Fruit fly (Drosophila melanogaster) whole organism, adult: Measurements from ENCODE around the gene CG31689.

Source experiments
- CG11617 ChIP-seq: fragments of 200-800 bp; sonication (Bioruptor generic); optimal IDR thresholded peaks from 2 replicates; lab custom pipeline; 2017; ENCODE audit warnings: mild to moderate bottlenecking, missing biosample characterization, missing genetic modification reagents, missing genetic modification characterization
- CG12768 ChIP-seq: fragments of 200-800 bp; sonication (Bioruptor generic); optimal IDR thresholded peaks from 2 replicates; lab custom pipeline; 2017; ENCODE audit warnings: missing biosample characterization, missing genetic modification characterization, mild to moderate bottlenecking, moderate library complexity, missing genetic modification reagents
- CG14711 ChIP-seq: fragments of 200-800 bp; sonication (Bioruptor generic); optimal IDR thresholded peaks from 2 replicates; lab custom pipeline; 2018; ENCODE audit warnings: missing biosample characterization, mild to moderate bottlenecking, missing genetic modification characterization, moderate library complexity
- CG1620 ChIP-seq: fragments of 200-800 bp; sonication (Bioruptor generic); optimal IDR thresholded peaks from 2 replicates; lab custom pipeline; 2016; ENCODE audit warnings: missing biosample characterization, missing genetic modification characterization
- CG33017 ChIP-seq: fragments of 200-800 bp; sonication (Bioruptor generic); optimal IDR thresholded peaks from 2 replicates; lab custom pipeline; 2018; ENCODE audit warnings: missing biosample characterization, mild to moderate bottlenecking, missing genetic modification characterization, moderate library complexity
- CG5204 ChIP-seq: fragments of 200-800 bp; sonication (Bioruptor generic); optimal IDR thresholded peaks from 2 replicates; lab custom pipeline; 2016; ENCODE audit warnings: missing biosample characterization, missing genetic modification characterization
- CG7045 ChIP-seq: fragments of 200-800 bp; sonication (Bioruptor generic); optimal IDR thresholded peaks from 2 replicates; lab custom pipeline; 2017; ENCODE audit warnings: missing biosample characterization, mild to moderate bottlenecking, missing genetic modification characterization
- CG7101 ChIP-seq: fragments of 200-800 bp; sonication (Bioruptor generic); optimal IDR thresholded peaks from 2 replicates; lab custom pipeline; 2018; ENCODE audit warnings: missing biosample characterization, mild to moderate bottlenecking, missing genetic modification characterization, moderate library complexity
- Clk ChIP-seq: fragments of 200-800 bp; sonication (Bioruptor generic); optimal IDR thresholded peaks from 2 replicates; lab custom pipeline; 2017; ENCODE audit warnings: missing biosample characterization, missing genetic modification characterization
- Crg-1 ChIP-seq: fragments of 200-800 bp; sonication (Bioruptor generic); optimal IDR thresholded peaks from 2 replicates; lab custom pipeline; 2016; ENCODE audit warnings: missing biosample characterization, missing genetic modification characterization
- Hr96 ChIP-seq: fragments of 200-800 bp; sonication (Bioruptor generic); optimal IDR thresholded peaks from 2 replicates; lab custom pipeline; 2016; ENCODE audit warnings: missing biosample characterization, missing genetic modification characterization
- Mnt ChIP-seq: fragments of 200-800 bp; sonication (Bioruptor generic); optimal IDR thresholded peaks from 2 replicates; lab custom pipeline; 2016; ENCODE audit warnings: missing biosample characterization, mild to moderate bottlenecking, missing genetic modification characterization
- bab1 ChIP-seq: fragments of 200-800 bp; sonication (Bioruptor generic); optimal IDR thresholded peaks from 3 replicates; lab custom pipeline; 2019; ENCODE audit warnings: missing biosample characterization, mild to moderate bottlenecking, missing genetic modification characterization, moderate library complexity
- cic ChIP-seq: fragments of 200-800 bp; sonication (Bioruptor generic); optimal IDR thresholded peaks from 2 replicates; lab custom pipeline; 2017; ENCODE audit warnings: missing biosample characterization, mild to moderate bottlenecking, missing genetic modification characterization, moderate library complexity
- cnc ChIP-seq, 2 experiments: fragments of >200 bp; optimal IDR thresholded peaks; 2 replicates each; lab custom pipeline; 2017
- kay ChIP-seq: fragments of 200-800 bp; sonication (Bioruptor generic); peaks from one replicate; lab custom pipeline; 2016; ENCODE audit warnings: missing biosample characterization, missing genetic modification characterization, borderline replicate concordance
- ovo ChIP-seq: fragments of 200-800 bp; sonication (Bioruptor generic); optimal IDR thresholded peaks from 2 replicates; lab custom pipeline; 2016; ENCODE audit warnings: missing biosample characterization, missing genetic modification characterization
- pad ChIP-seq: fragments of 200-800 bp; sonication (Bioruptor generic); optimal IDR thresholded peaks from 3 replicates; lab custom pipeline; 2017; ENCODE audit warnings: missing biosample characterization, missing genetic modification characterization, mild to moderate bottlenecking, moderate library complexity, missing genetic modification reagents
- tj ChIP-seq: fragments of 200-800 bp; sonication (Bioruptor generic); optimal IDR thresholded peaks from 3 replicates; lab custom pipeline; 2017; ENCODE audit warnings: missing biosample characterization, mild to moderate bottlenecking, missing genetic modification characterization, moderate library complexity
- toe ChIP-seq: fragments of 200-800 bp; sonication (Bioruptor generic); optimal IDR thresholded peaks from 2 replicates; lab custom pipeline; 2016; ENCODE audit warnings: missing biosample characterization, missing genetic modification characterization

CG31689 gene

DNA sequence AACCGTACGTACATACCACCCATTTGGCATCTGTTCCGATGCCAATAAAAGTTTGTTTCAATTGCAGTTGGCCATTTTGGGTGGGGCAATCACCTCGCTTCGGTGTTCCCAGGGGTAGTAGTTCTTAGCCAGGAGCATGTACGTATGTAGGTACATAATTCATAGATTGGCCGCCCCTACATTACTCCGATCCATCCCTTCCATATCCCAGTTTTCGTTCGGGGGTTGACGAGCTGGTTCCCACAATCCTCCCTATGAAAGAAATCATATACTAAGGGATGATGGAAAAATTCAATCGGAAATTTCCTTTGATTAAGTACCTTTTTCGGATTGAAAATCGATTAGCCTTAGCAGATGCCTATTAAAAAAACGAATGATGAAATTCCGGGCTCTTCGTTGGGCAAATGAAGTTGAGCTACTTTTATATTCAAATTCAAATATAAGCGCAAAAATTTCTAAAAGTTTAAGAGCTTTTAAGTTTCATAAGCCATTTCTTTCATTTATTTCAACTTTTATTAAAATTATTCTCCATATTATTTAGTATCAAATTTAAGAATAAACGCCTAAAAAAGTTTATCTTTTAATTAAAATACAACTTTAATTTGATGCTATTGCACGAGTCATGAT, 32.6 kb downstream of the CG31689 start:
- TF ChIP-seq Mnt (GFP tag; lab: Kevin White, UChicago) (no peak), CG12768 (GFP tag; lab: Kevin White, UChicago) (no peak), CG33017 (tag; lab: Kevin White, UChicago) (no peak)

DNA sequence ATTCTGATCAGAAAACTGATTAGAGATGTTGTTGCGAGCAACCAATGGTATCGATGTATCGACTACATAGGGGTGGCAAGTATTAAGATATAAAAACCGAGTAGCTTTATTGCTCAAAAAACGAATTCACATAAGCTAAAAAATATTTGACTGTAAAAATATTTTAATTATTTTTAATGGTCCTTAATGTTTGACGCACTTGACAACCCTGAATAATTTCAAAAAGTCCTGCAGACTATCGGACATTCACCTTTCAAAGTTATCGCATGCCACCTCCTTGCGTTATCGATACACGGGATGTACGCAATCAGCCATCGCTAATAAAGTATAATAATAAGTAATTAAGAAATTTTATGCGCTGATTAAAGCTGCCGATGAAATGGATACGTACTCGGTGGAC, 34.2 kb downstream of the CG31689 start, which contains the start of the genes HemK2, Snapin and Tnpo-SR:
Gene HemK2 (minus strand): TSS at position 24 of the 400 bp plus-strand sequence.
Gene Snapin (minus strand): TSS at position 24 of the 400 bp plus-strand sequence.
Gene Tnpo-SR (plus strand): TSS at position 271 of the 400 bp plus-strand sequence.
- TF ChIP-seq tj (GFP tag; lab: Kevin White, UChicago), result peak; percentile 79
- peak; percentile 97 for TF ChIP-seq toe (GFP tag; lab: Kevin White, UChicago)
- no peak for TF ChIP-seq CG5204
- peak; percentile 90 for TF ChIP-seq ovo (GFP tag; lab: Kevin White, UChicago)
- no peak for TF ChIP-seq Hr96 (GFP tag; lab: Kevin White, UChicago)
- TF ChIP-seq cic (GFP tag; lab: Kevin White, UChicago), result peak; percentile 72
- TF ChIP-seq CG12768 (GFP tag; lab: Kevin White, UChicago), result peak; percentile 94
- no peak for TF ChIP-seq kay (GFP tag; lab: Kevin White, UChicago)
- TF ChIP-seq cnc (optimal IDR thresholded peaks at IDR 0.05; lab: Kevin White, UChicago), result no peak
- peak; percentile 93 for TF ChIP-seq CG11617 (GFP tag; lab: Kevin White, UChicago)
- peak; percentile 90 for TF ChIP-seq Clk
- TF ChIP-seq Mnt (GFP tag; lab: Kevin White, UChicago), result peak; percentile 93
- TF ChIP-seq CG7101 (tag; lab: Kevin White, UChicago), result peak; percentile 96
- peak; percentile 95 for TF ChIP-seq CG1620
- TF ChIP-seq CG33017 (tag; lab: Kevin White, UChicago), result peak; percentile 92
- TF ChIP-seq CG14711 (tag; lab: Kevin White, UChicago), result peak; percentile 96
- peak; percentile 97 for TF ChIP-seq bab1 (GFP tag; lab: Kevin White, UChicago)
- TF ChIP-seq Crg-1, result peak; percentile 91
- TF ChIP-seq pad (GFP tag; lab: Kevin White, UChicago), result peak; percentile 84
- TF ChIP-seq CG7045 (GFP tag; lab: Kevin White, UChicago), result peak; percentile 94

DNA sequence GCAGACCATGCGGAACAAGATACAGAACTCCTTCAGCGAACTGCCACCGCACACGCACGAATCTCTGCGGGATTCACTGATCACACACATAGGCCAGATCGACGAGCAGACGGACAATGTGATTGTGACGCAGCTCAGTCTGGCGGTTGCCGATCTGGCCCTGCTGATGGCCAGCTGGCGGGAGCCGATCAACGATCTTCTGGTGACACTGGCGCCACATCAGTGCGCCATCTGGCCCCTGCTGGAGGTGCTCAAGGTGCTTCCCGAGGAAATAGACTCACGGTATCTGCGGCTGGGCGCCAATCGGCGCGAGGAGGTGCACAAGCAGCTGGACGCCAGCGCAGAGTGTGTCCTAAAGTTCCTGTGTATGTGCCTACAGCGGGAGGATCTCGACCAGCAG, 34.8 kb downstream of the CG31689 start:
- TF ChIP-seq toe (GFP tag; lab: Kevin White, UChicago), result no peak
- no peak for TF ChIP-seq bab1 (GFP tag; lab: Kevin White, UChicago)
- no peak for TF ChIP-seq CG5204
- no peak for TF ChIP-seq Mnt (GFP tag; lab: Kevin White, UChicago)
- no peak for TF ChIP-seq CG7101 (tag; lab: Kevin White, UChicago)

DNA sequence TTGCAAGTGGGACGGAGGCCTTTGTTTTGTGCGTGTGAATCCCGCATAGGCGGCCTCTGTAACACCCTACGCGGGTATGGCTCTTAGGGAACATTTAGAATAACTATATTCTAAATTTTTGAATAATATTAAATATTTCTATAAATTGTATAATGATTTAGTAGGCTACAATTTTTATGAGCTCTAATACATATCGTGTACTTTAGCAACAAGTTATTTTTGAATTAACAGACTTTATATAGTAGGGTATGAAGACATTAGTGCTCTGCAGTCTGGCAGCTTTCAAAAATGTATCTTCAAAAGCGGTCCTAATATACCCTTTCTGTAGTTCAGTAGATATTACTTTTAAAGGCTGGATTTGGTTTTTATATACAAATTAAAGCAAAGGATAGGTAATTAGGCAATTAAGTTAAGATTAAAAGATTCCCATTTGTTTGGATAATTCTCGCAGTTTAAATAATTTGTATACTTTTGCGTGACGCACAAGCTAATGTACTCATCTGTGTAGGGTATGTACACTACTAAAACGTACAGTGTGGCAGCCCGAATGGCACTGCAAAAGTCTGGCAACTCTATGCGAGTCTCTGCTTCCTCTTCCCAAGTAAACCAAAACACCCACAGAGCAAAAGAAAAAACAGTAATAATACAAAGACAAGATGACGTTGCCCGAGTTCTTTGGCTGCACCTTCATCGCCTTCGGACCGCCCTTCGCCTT, 40.3 kb downstream of the CG31689 start, which contains the start of the genes Snx21 and aph-1:
Gene Snx21 (minus strand): TSS at position 7 of the 715 bp plus-strand sequence.
Gene aph-1 (plus strand): TSS at position 575 of the 715 bp plus-strand sequence.
- TF ChIP-seq CG33017 (tag; lab: Kevin White, UChicago), result peak; percentile 93
- TF ChIP-seq ovo (GFP tag; lab: Kevin White, UChicago), result peak; percentile 57
- peak; percentile 87 for TF ChIP-seq Hr96 (GFP tag; lab: Kevin White, UChicago)
- TF ChIP-seq CG11617 (GFP tag; lab: Kevin White, UChicago), result peak; percentile 90
- TF ChIP-seq CG7045 (GFP tag; lab: Kevin White, UChicago), result peak; percentile 95
- peak; percentile 76 for TF ChIP-seq pad (GFP tag; lab: Kevin White, UChicago)
- peak; percentile 78 for TF ChIP-seq tj (GFP tag; lab: Kevin White, UChicago)
- no peak for TF ChIP-seq CG5204
- peak; percentile 76 for TF ChIP-seq Crg-1
- TF ChIP-seq kay (GFP tag; lab: Kevin White, UChicago), result no peak
- TF ChIP-seq CG12768 (GFP tag; lab: Kevin White, UChicago), result peak; percentile 91
- peak; percentile 92 for TF ChIP-seq toe (GFP tag; lab: Kevin White, UChicago)
- peak; percentile 1 for TF ChIP-seq cic (GFP tag; lab: Kevin White, UChicago)
- no peak for TF ChIP-seq cnc (optimal IDR thresholded peaks at IDR 0.05; lab: Kevin White, UChicago)
- peak; percentile 88 for TF ChIP-seq CG14711 (tag; lab: Kevin White, UChicago)
- peak; percentile 91 for TF ChIP-seq CG7101 (tag; lab: Kevin White, UChicago)
- TF ChIP-seq Clk, result peak; percentile 77
- TF ChIP-seq CG1620, result peak; percentile 84
- TF ChIP-seq Mnt (GFP tag; lab: Kevin White, UChicago), result peak; percentile 84
- TF ChIP-seq bab1 (GFP tag; lab: Kevin White, UChicago), result peak; percentile 91

DNA sequence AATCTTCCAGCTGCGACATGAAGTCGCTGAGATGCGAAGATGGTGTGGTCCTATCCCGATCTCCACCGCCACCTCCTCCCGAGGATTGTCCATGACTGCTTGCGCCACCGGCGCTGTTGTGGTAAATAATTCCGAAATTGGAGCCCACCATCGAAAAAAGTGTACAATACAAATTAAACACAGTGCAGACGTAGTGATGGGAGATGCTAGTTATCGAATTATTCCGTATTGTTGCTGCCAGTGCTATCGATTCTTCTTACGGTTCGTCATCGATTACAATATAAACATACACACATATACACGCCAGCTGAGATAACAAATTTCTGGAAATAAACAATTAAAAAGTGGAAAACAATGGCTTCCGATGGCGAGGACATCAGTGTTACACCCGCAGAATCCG, 42.2 kb downstream of the CG31689 start, which contains the start of the genes Taf10b and Taf10:
Gene Taf10b (minus strand): TSS at position 219 of the 400 bp plus-strand sequence.
Gene Taf10 (plus strand): TSS at position 264 of the 400 bp plus-strand sequence.
- no peak for TF ChIP-seq CG7045 (GFP tag; lab: Kevin White, UChicago)
- TF ChIP-seq bab1 (GFP tag; lab: Kevin White, UChicago), result peak; percentile 65
- peak; percentile 60 for TF ChIP-seq cic (GFP tag; lab: Kevin White, UChicago)
